Worm (Caenorhabditis elegans) whole organism, young adult: ENCODE data around the gene nuo-5.

Source experiments
- B0336.3 ChIP-seq: fragments of 200-800 bp; sonication (Bioruptor generic); IDR thresholded peaks from 2 replicates; pipeline ENCODE4 v1.3.6; 2022; ENCODE audit warnings: missing genetic modification characterization, missing compliant biosample characterization
- C06A6.2 ChIP-seq: fragments of 200-800 bp; sonication (Bioruptor generic); conservative IDR thresholded peaks from 2 replicates; pipeline ENCODE4 v1.3.6; 2022; ENCODE audit warnings: missing genetic modification characterization, missing compliant biosample characterization
- D2030.7 ChIP-seq: fragments of 200-800 bp; sonication (Bioruptor generic); IDR thresholded peaks from 2 replicates; pipeline ENCODE4 v1.3.6; 2022; ENCODE audit warnings: missing genetic modification reagents, missing genetic modification characterization, missing compliant biosample characterization
- F22D6.2 ChIP-seq: sonication (generic microtip); optimal IDR thresholded peaks from 2 replicates; lab custom pipeline; 2016; ENCODE audit warnings: mild to moderate bottlenecking, missing genetic modification characterization, missing compliant biosample characterization
- F23B12.7 ChIP-seq: sonication (generic microtip); optimal IDR thresholded peaks from 2 replicates; lab custom pipeline; 2017; ENCODE audit warnings: missing genetic modification characterization, mild to moderate bottlenecking, missing compliant biosample characterization, antibody characterized with exemption, moderate library complexity; ENCODE audit not compliant: insufficient read depth
- F33H1.4 ChIP-seq: fragments of 200-800 bp; sonication (Bioruptor generic); IDR thresholded peaks from 2 replicates; pipeline ENCODE4 v1.3.6; 2022; ENCODE audit warnings: missing genetic modification reagents, missing genetic modification characterization, missing compliant biosample characterization
- F57A8.1 ChIP-seq: fragments of 200-800 bp; sonication (Bioruptor generic); optimal IDR thresholded peaks from 2 replicates; lab custom pipeline; 2018; ENCODE audit warnings: mild to moderate bottlenecking, missing genetic modification characterization, moderate library complexity, missing compliant biosample characterization
- K11D2.4 ChIP-seq: fragments of 200-800 bp; sonication (Bioruptor generic); IDR thresholded peaks from 2 replicates; pipeline ENCODE4 v1.3.6; 2022; ENCODE audit warnings: missing genetic modification reagents, missing genetic modification characterization, missing compliant biosample characterization
- Y79H2A.3 ChIP-seq: fragments of 200-800 bp; sonication (Bioruptor generic); conservative IDR thresholded peaks from 2 replicates; pipeline ENCODE4 v1.3.6; 2022; ENCODE audit warnings: missing genetic modification reagents, missing genetic modification characterization, missing compliant biosample characterization
- ama-1 ChIP-seq, 3 experiments: fragments of 150-350 bp in 1 of 3; sonication (generic microtip) in 2 of 3; optimal IDR thresholded peaks; 2 replicates each; lab custom pipeline; 2014 to 2018; ENCODE audit warnings: missing biosample characterization in 2 of 3, missing genetic modification characterization in 2 of 3, missing genetic modification reagents in 2 of 3
- attf-3 ChIP-seq: fragments of 200-800 bp; sonication (Bioruptor generic); conservative IDR thresholded peaks from 2 replicates; pipeline ENCODE4 v1.3.6; 2022; ENCODE audit warnings: missing genetic modification reagents, missing genetic modification characterization, missing compliant biosample characterization
- attf-6 ChIP-seq: fragments of 200-800 bp; sonication (Bioruptor generic); IDR thresholded peaks from 2 replicates; pipeline ENCODE4 v1.3.6; 2022; ENCODE audit warnings: missing genetic modification reagents, missing genetic modification characterization, missing compliant biosample characterization
- cebp-1 ChIP-seq, 2 experiments: fragments of 200-800 bp in 1 of 2; sonication (Bioruptor generic) in 1 of 2; sonication (generic microtip) in 1 of 2; IDR thresholded peaks in 1 of 2; optimal IDR thresholded peaks in 1 of 2; 2 replicates each; pipeline versions ENCODE4 v1.3.6 to Lab custom; 2017 to 2022; ENCODE audit warnings: missing compliant biosample characterization in 2 of 2, missing genetic modification characterization in 2 of 2, mild to moderate bottlenecking in 1 of 2, missing genetic modification reagents in 1 of 2, moderate library complexity in 1 of 2
- ceh-58 ChIP-seq: fragments of 200-800 bp; sonication (Bioruptor generic); IDR thresholded peaks from 2 replicates; pipeline ENCODE4 v1.3.6; 2022; ENCODE audit warnings: missing genetic modification characterization, missing compliant biosample characterization
- die-1 ChIP-seq: sonication (generic microtip); optimal IDR thresholded peaks from 2 replicates; lab custom pipeline; 2016; ENCODE audit warnings: missing genotype, mild to moderate bottlenecking, missing genetic modification characterization, missing compliant biosample characterization
- dox-1 ChIP-seq: fragments of 200-800 bp; sonication (Bioruptor generic); IDR thresholded peaks from 2 replicates; pipeline ENCODE4 v1.3.6; 2022; ENCODE audit warnings: missing genetic modification reagents, missing genetic modification characterization, missing compliant biosample characterization
- dpff-1 ChIP-seq: sonication (generic microtip); optimal IDR thresholded peaks from 2 replicates; lab custom pipeline; 2017; ENCODE audit warnings: mild to moderate bottlenecking, missing genetic modification characterization, missing compliant biosample characterization
- efl-1 ChIP-seq: fragments of 150-350 bp; optimal IDR thresholded peaks from 2 replicates; lab custom pipeline; 2014; ENCODE audit warnings: missing biosample characterization, missing genetic modification reagents, missing genetic modification characterization
- egl-44 ChIP-seq: fragments of 200-800 bp; sonication (Bioruptor generic); IDR thresholded peaks from 2 replicates; pipeline ENCODE4 v1.3.6; 2022; ENCODE audit warnings: missing genetic modification reagents, missing genetic modification characterization, missing compliant biosample characterization
- egrh-3 ChIP-seq: fragments of 200-800 bp; sonication (Bioruptor generic); IDR thresholded peaks from 2 replicates; pipeline ENCODE4 v1.3.6; 2022; ENCODE audit warnings: missing genetic modification reagents, missing genetic modification characterization, missing compliant biosample characterization
- ets-4 ChIP-seq: fragments of 200-800 bp; sonication (Bioruptor generic); optimal IDR thresholded peaks from 2 replicates; lab custom pipeline; 2018; ENCODE audit warnings: mild to moderate bottlenecking, missing genetic modification characterization, missing compliant biosample characterization
- gei-17 ChIP-seq: fragments of 200-800 bp; sonication (Bioruptor generic); optimal IDR thresholded peaks from 2 replicates; lab custom pipeline; 2018; ENCODE audit warnings: mild to moderate bottlenecking, missing genetic modification characterization, missing compliant biosample characterization
- hmg-1.2 ChIP-seq: fragments of 200-800 bp; sonication (Bioruptor generic); IDR thresholded peaks from 2 replicates; pipeline ENCODE4 v1.3.6; 2022; ENCODE audit warnings: missing genetic modification reagents, missing genetic modification characterization, missing compliant biosample characterization
- hmg-20 ChIP-seq: fragments of 200-800 bp; sonication (Bioruptor generic); IDR thresholded peaks from 2 replicates; pipeline ENCODE4 v1.3.6; 2022; ENCODE audit warnings: missing genetic modification reagents, missing genetic modification characterization, missing compliant biosample characterization
- hsf-1 ChIP-seq: fragments of 200-800 bp; sonication (Bioruptor generic); IDR thresholded peaks from 2 replicates; pipeline ENCODE4 v1.3.6; 2022; ENCODE audit warnings: missing genetic modification reagents, missing genetic modification characterization, missing compliant biosample characterization
- lsl-1 ChIP-seq: fragments of 200-800 bp; sonication (Bioruptor generic); optimal IDR thresholded peaks from 2 replicates; lab custom pipeline; 2018; ENCODE audit warnings: mild to moderate bottlenecking, missing genetic modification characterization, moderate library complexity, missing compliant biosample characterization
- madf-10 ChIP-seq: sonication (generic microtip); optimal IDR thresholded peaks from 2 replicates; lab custom pipeline; 2016; ENCODE audit warnings: mild to moderate bottlenecking, missing genetic modification characterization, missing compliant biosample characterization
- mcd-1 ChIP-seq: fragments of 200-800 bp; sonication (Bioruptor generic); IDR thresholded peaks from 2 replicates; pipeline ENCODE4 v1.3.6; 2022; ENCODE audit warnings: missing genetic modification reagents, missing genetic modification characterization, missing compliant biosample characterization
- mes-4 ChIP-seq: sonication (generic microtip); optimal IDR thresholded peaks from 2 replicates; lab custom pipeline; 2016; ENCODE audit warnings: missing genotype, missing genetic modification characterization, missing compliant biosample characterization
- mxl-1 ChIP-seq: sonication (generic microtip); optimal IDR thresholded peaks from 2 replicates; lab custom pipeline; 2016; ENCODE audit warnings: missing genetic modification characterization, missing compliant biosample characterization
- nfya-1 ChIP-seq: sonication (generic microtip); optimal IDR thresholded peaks from 2 replicates; lab custom pipeline; 2017; ENCODE audit warnings: antibody characterized with exemption, missing compliant biosample characterization, missing genetic modification characterization, borderline replicate concordance; ENCODE audit not compliant: insufficient read depth
- nfya-2 ChIP-seq: fragments of 200-800 bp; sonication (Bioruptor generic); IDR thresholded peaks from 2 replicates; pipeline ENCODE4 v1.3.6; 2022; ENCODE audit warnings: missing genetic modification reagents, missing genetic modification characterization, missing compliant biosample characterization
- nhr-120 ChIP-seq: fragments of 200-800 bp; sonication (Bioruptor generic); IDR thresholded peaks from 2 replicates; pipeline ENCODE4 v1.3.6; 2022; ENCODE audit warnings: missing genetic modification characterization, missing compliant biosample characterization
- nhr-179 ChIP-seq: sonication (generic microtip); optimal IDR thresholded peaks from 2 replicates; lab custom pipeline; 2016; ENCODE audit warnings: mild to moderate bottlenecking, missing genetic modification characterization, missing compliant biosample characterization
- nhr-90 ChIP-seq: sonication (generic microtip); optimal IDR thresholded peaks from 2 replicates; lab custom pipeline; 2016; ENCODE audit warnings: missing genotype, mild to moderate bottlenecking, missing genetic modification characterization, missing compliant biosample characterization
- pha-4 ChIP-seq: fragments of 150-350 bp; sonication (generic microtip); optimal IDR thresholded peaks from 2 replicates; lab custom pipeline; 2014; ENCODE audit warnings: missing biosample characterization, missing genetic modification reagents, missing genetic modification characterization
- rcor-1 ChIP-seq: fragments of 200-800 bp; sonication (Bioruptor generic); IDR thresholded peaks from 2 replicates; pipeline ENCODE4 v1.3.6; 2022; ENCODE audit warnings: missing genetic modification reagents, missing genetic modification characterization, missing compliant biosample characterization
- rec-8 ChIP-seq, 2 experiments: sonication (generic microtip); optimal IDR thresholded peaks; 2 replicates each; lab custom pipeline; 2016; ENCODE audit warnings: mild to moderate bottlenecking in 2 of 2, missing genetic modification characterization in 2 of 2, missing genetic modification reagents in 2 of 2, missing genotype in 2 of 2, missing biosample characterization in 1 of 2, missing compliant biosample characterization in 1 of 2, moderate library complexity in 1 of 2
- repo-1 ChIP-seq: sonication (generic microtip); optimal IDR thresholded peaks from 2 replicates; lab custom pipeline; 2017; ENCODE audit warnings: mild to moderate bottlenecking, missing genetic modification characterization, missing compliant biosample characterization
- snpc-1.3 ChIP-seq: sonication (generic microtip); optimal IDR thresholded peaks from 2 replicates; lab custom pipeline; 2017; ENCODE audit warnings: missing genetic modification characterization, mild to moderate bottlenecking, missing compliant biosample characterization, antibody characterized with exemption, moderate library complexity, missing genotype, missing genetic modification reagents; ENCODE audit not compliant: insufficient read depth
- snpc-4 ChIP-seq, 5 experiments: fragments of 150-350 bp in 1 of 5; sonication (generic microtip) in 4 of 5; optimal IDR thresholded peaks; 2 replicates each; lab custom pipeline; 2014 to 2018; ENCODE audit warnings: missing genetic modification characterization in 5 of 5, missing biosample characterization in 3 of 5, antibody characterized with exemption in 2 of 5, mild to moderate bottlenecking in 2 of 5, missing compliant biosample characterization in 2 of 5, missing genotype in 2 of 5, moderate library complexity in 2 of 5, missing genetic modification reagents in 1 of 5
- sptf-2 ChIP-seq: fragments of 200-800 bp; sonication (Bioruptor generic); optimal IDR thresholded peaks from 2 replicates; lab custom pipeline; 2018; ENCODE audit warnings: mild to moderate bottlenecking, missing genetic modification characterization, missing compliant biosample characterization
- tbp1 ChIP-seq: fragments of 200-800 bp; sonication (Bioruptor generic); optimal IDR thresholded peaks from 2 replicates; lab custom pipeline; 2018; ENCODE audit warnings: mild to moderate bottlenecking, missing genetic modification characterization, missing compliant biosample characterization
- tlf-1 ChIP-seq: fragments of 200-800 bp; sonication (Bioruptor generic); optimal IDR thresholded peaks from 2 replicates; lab custom pipeline; 2018; ENCODE audit warnings: mild to moderate bottlenecking, missing genetic modification characterization, missing compliant biosample characterization
- unc-62 ChIP-seq: fragments of 150-350 bp; optimal IDR thresholded peaks from 2 replicates; lab custom pipeline; 2014; ENCODE audit warnings: missing biosample characterization, missing genetic modification reagents, missing genetic modification characterization
- xnd-1 ChIP-seq: sonication (generic microtip); optimal IDR thresholded peaks from 2 replicates; lab custom pipeline; 2016; ENCODE audit warnings: missing genotype, missing genetic modification reagents, missing genetic modification characterization, missing compliant biosample characterization
- ztf-28 ChIP-seq: fragments of 200-800 bp; sonication (Bioruptor generic); IDR thresholded peaks from 2 replicates; pipeline ENCODE4 v1.3.6; 2022; ENCODE audit warnings: missing genetic modification reagents, missing genetic modification characterization, missing compliant biosample characterization

Gene nuo-5

ce11 chrV:2672603-2673002, 26.2 kb upstream of the nuo-5 start, which contains the start of gene W02G9.3 (continued):
- no peak for TF ChIP-seq tlf-1 (GFP tag; lab: Kevin White, UChicago)
- peak; percentile 44; the same call in 1 of the 2 replicates for TF ChIP-seq attf-3
- no peak for TF ChIP-seq pha-4 (tag; lab: Kevin White, UChicago)
- peak; percentile 64; the same call in 1 of the 2 replicates for TF ChIP-seq dox-1 (GFP tag; lab: Robert Waterston, UW)
- TF ChIP-seq hsf-1 (GFP tag; lab: Robert Waterston, UW) = no peak
- no peak for TF ChIP-seq hmg-20 (GFP tag; lab: Robert Waterston, UW)
- no peak for TF ChIP-seq ztf-28 (GFP tag; lab: Robert Waterston, UW)
- peak; percentile 81 for TF ChIP-seq D2030.7
- peak; percentile 95 for TF ChIP-seq mcd-1
- TF ChIP-seq xnd-1 = no peak
- TF ChIP-seq mes-4 = no peak
- TF ChIP-seq mxl-1 (tag; lab: Kevin White, UChicago) = no peak
- no peak for TF ChIP-seq Y79H2A.3 (GFP tag; lab: Robert Waterston, UW)
- peak; percentile 58 for TF ChIP-seq tbp1 (GFP tag; lab: Kevin White, UChicago)
- TF ChIP-seq nhr-120 (GFP tag; lab: Robert Waterston, UW) = no peak
- TF ChIP-seq nhr-90 (tag; lab: Kevin White, UChicago) = no peak
- peak; percentile 19; the same call in 1 of the 2 replicates for TF ChIP-seq K11D2.4 (GFP tag; lab: Robert Waterston, UW)
- peak; percentile 60 for TF ChIP-seq F23B12.7 (tag; lab: Kevin White, UChicago)
- TF ChIP-seq rcor-1 = peak; percentile 48; the same call in 1 of the 2 replicates
- TF ChIP-seq rec-8 (tag; optimal IDR thresholded peaks at IDR 0.05; lab: Kevin White, UChicago) = no peak
- no peak for TF ChIP-seq egrh-3 (GFP tag; lab: Robert Waterston, UW)
- TF ChIP-seq nfya-2 (GFP tag; lab: Robert Waterston, UW) = no peak
- no peak for TF ChIP-seq gei-17 (GFP tag; lab: Kevin White, UChicago)
- TF ChIP-seq lsl-1 (GFP tag; lab: Kevin White, UChicago) = peak; percentile 58
- TF ChIP-seq F22D6.2 = no peak
- peak; percentile 99 for TF ChIP-seq hmg-1.2 (GFP tag; lab: Robert Waterston, UW)
- TF ChIP-seq F57A8.1 (GFP tag; lab: Kevin White, UChicago) = no peak
- peak; percentile 46; the same call in 1 of the 2 replicates for TF ChIP-seq F33H1.4 (GFP tag; lab: Robert Waterston, UW)
- TF ChIP-seq nhr-179 (tag; lab: Kevin White, UChicago) = no peak
- no peak for TF ChIP-seq cebp-1 (GFP tag; IDR thresholded peaks at IDR 0.05; lab: Robert Waterston, UW)
- TF ChIP-seq cebp-1 (tag; optimal IDR thresholded peaks at IDR 0.05; lab: Kevin White, UChicago) = peak; percentile 41
- no peak for TF ChIP-seq unc-62
- TF ChIP-seq egl-44 = no peak
- 0 out of 2 replicates have a peak, but pooled peaks have one; percentile 13 for TF ChIP-seq attf-6
- no peak for TF ChIP-seq ceh-58 (GFP tag; lab: Robert Waterston, UW)
- TF ChIP-seq ets-4 (GFP tag; lab: Kevin White, UChicago) = no peak
- no peak for TF ChIP-seq madf-10
- no peak for TF ChIP-seq die-1
- no peak for TF ChIP-seq ama-1 (optimal IDR thresholded peaks at IDR 0.05; lab: Kevin White, UChicago)
- TF ChIP-seq ama-1 (GFP tag; optimal IDR thresholded peaks at IDR 0.05; lab: Kevin White, UChicago) = no peak
- TF ChIP-seq B0336.3 = no peak
- TF ChIP-seq efl-1 (GFP tag; lab: Kevin White, UChicago) = peak; percentile 60
- TF ChIP-seq sptf-2 = no peak
- TF ChIP-seq snpc-1.3 (tag; lab: Kevin White, UChicago) = peak; percentile 55
- TF ChIP-seq C06A6.2 = no peak
- TF ChIP-seq snpc-4 (GFP tag; optimal IDR thresholded peaks at IDR 0.05; lab: Kevin White, UChicago) = no peak
- TF ChIP-seq snpc-4 (tag; optimal IDR thresholded peaks at IDR 0.05; lab: Kevin White, UChicago) = peak; percentile 24 to 64 (median 44)
- TF ChIP-seq dpff-1 (tag; lab: Kevin White, UChicago) = no peak
- TF ChIP-seq repo-1 (tag; lab: Kevin White, UChicago) = no peak
- TF ChIP-seq nfya-1 (tag; lab: Kevin White, UChicago) = no peak
